Fruit fly (Drosophila melanogaster) whole organism, prepupa: Measurements from ENCODE around the gene dpr14.

Source experiments
- CG10631 ChIP-seq: fragments of 200-800 bp; sonication (Bioruptor generic); optimal IDR thresholded peaks from 2 replicates; lab custom pipeline; 2016; ENCODE audit warnings: missing biosample characterization, missing genetic modification characterization
- CG10669 ChIP-seq: fragments of 200-800 bp; sonication (Bioruptor generic); optimal IDR thresholded peaks from 3 replicates; lab custom pipeline; 2018; ENCODE audit warnings: missing biosample characterization, mild to moderate bottlenecking, missing genetic modification characterization, moderate library complexity
- CG11294 ChIP-seq: fragments of 200-800 bp; sonication (Bioruptor generic); IDR thresholded peaks from 2 replicates; pipeline ENCODE4 v1.3.6; 2022; ENCODE audit warnings: missing biosample characterization, missing genetic modification characterization
- CG11762 ChIP-seq: fragments of 200-800 bp; sonication (Bioruptor generic); optimal IDR thresholded peaks from 3 replicates; lab custom pipeline; 2016; ENCODE audit warnings: missing biosample characterization, missing genetic modification characterization; ENCODE audit not compliant: insufficient read depth
- CG11902 ChIP-seq: fragments of 200-800 bp; sonication (Bioruptor generic); optimal IDR thresholded peaks from 3 replicates; lab custom pipeline; 2016; ENCODE audit warnings: missing biosample characterization, missing genetic modification characterization
- CG1621 ChIP-seq: fragments of 200-800 bp; sonication (Bioruptor generic); optimal IDR thresholded peaks from 3 replicates; lab custom pipeline; 2018; ENCODE audit warnings: missing biosample characterization, mild to moderate bottlenecking, missing genetic modification characterization
- CG16779 ChIP-seq: fragments of 200-800 bp; sonication (Bioruptor generic); optimal IDR thresholded peaks from 3 replicates; lab custom pipeline; 2017; ENCODE audit warnings: missing biosample characterization, mild to moderate bottlenecking, missing genetic modification characterization
- CG3032 ChIP-seq: fragments of 200-800 bp; optimal IDR thresholded peaks from 2 replicates; lab custom pipeline; 2019; ENCODE audit warnings: missing biosample characterization, mild to moderate bottlenecking, missing genetic modification characterization, moderate library complexity
- CG31627 ChIP-seq: fragments of 200-800 bp; sonication (Bioruptor generic); optimal IDR thresholded peaks from 3 replicates; lab custom pipeline; 2016; ENCODE audit warnings: missing biosample characterization, missing genetic modification characterization
- CG3919 ChIP-seq: fragments of 200-800 bp; sonication (Bioruptor generic); optimal IDR thresholded peaks from 3 replicates; lab custom pipeline; 2016; ENCODE audit warnings: missing biosample characterization, missing genetic modification characterization
- CG4318 ChIP-seq: fragments of 200-800 bp; sonication (Bioruptor generic); optimal IDR thresholded peaks from 3 replicates; lab custom pipeline; 2017; ENCODE audit warnings: missing biosample characterization, mild to moderate bottlenecking, missing genetic modification characterization
- CG6163 ChIP-seq: fragments of 200-800 bp; sonication (Bioruptor generic); IDR thresholded peaks from 3 replicates; pipeline ENCODE4 v1.3.6; 2022; ENCODE audit warnings: missing biosample characterization, missing genetic modification characterization
- CG6276 ChIP-seq: fragments of 200-800 bp; sonication (Bioruptor generic); optimal IDR thresholded peaks from 2 replicates; lab custom pipeline; 2017; ENCODE audit warnings: missing biosample characterization, mild to moderate bottlenecking, missing genetic modification characterization
- CG6808 ChIP-seq: fragments of 200-800 bp; sonication (Bioruptor generic); optimal IDR thresholded peaks from 3 replicates; lab custom pipeline; 2017; ENCODE audit warnings: missing biosample characterization, missing genetic modification characterization, mild to moderate bottlenecking, moderate library complexity, missing genetic modification reagents
- CG6854 ChIP-seq: fragments of 200-800 bp; sonication (Bioruptor generic); optimal IDR thresholded peaks from 2 replicates; lab custom pipeline; 2017; ENCODE audit warnings: missing biosample characterization, mild to moderate bottlenecking, missing genetic modification characterization
- CG7368 ChIP-seq: fragments of 200-800 bp; sonication (Bioruptor generic); optimal IDR thresholded peaks from 3 replicates; lab custom pipeline; 2016; ENCODE audit warnings: missing biosample characterization, missing genetic modification characterization
- CG8119 ChIP-seq: fragments of 200-800 bp; sonication (Bioruptor generic); IDR thresholded peaks from 3 replicates; pipeline ENCODE4 v1.3.6; 2022; ENCODE audit warnings: missing biosample characterization, missing genetic modification characterization
- CG8319 ChIP-seq: fragments of 200-800 bp; sonication (Bioruptor generic); optimal IDR thresholded peaks from 3 replicates; lab custom pipeline; 2016; ENCODE audit warnings: missing biosample characterization, missing genetic modification characterization
- CG9139 ChIP-seq: fragments of 200-800 bp; sonication (Bioruptor generic); optimal IDR thresholded peaks from 3 replicates; lab custom pipeline; 2017; ENCODE audit warnings: missing biosample characterization, mild to moderate bottlenecking, missing genetic modification characterization
- Eip75B ChIP-seq: fragments of 200-800 bp; sonication (Bioruptor generic); optimal IDR thresholded peaks from 3 replicates; lab custom pipeline; 2016; ENCODE audit warnings: missing biosample characterization, missing genetic modification characterization
- Eip93F ChIP-seq: fragments of 200-800 bp; sonication (Bioruptor generic); optimal IDR thresholded peaks from 2 replicates; lab custom pipeline; 2016; ENCODE audit warnings: missing biosample characterization, mild to moderate bottlenecking, missing genetic modification characterization
- Ets21C ChIP-seq: fragments of 200-800 bp; sonication (Bioruptor generic); optimal IDR thresholded peaks from 3 replicates; lab custom pipeline; 2016; ENCODE audit warnings: missing biosample characterization, missing genetic modification characterization
- Ets96B ChIP-seq: fragments of 200-800 bp; optimal IDR thresholded peaks from 2 replicates; lab custom pipeline; 2019; ENCODE audit warnings: missing biosample characterization, mild to moderate bottlenecking, missing genetic modification characterization, moderate library complexity
- Gug ChIP-seq: fragments of 200-800 bp; sonication (Bioruptor generic); IDR thresholded peaks from 2 replicates; pipeline ENCODE4 v1.3.6; 2022; ENCODE audit warnings: missing biosample characterization, missing genetic modification characterization
- Hr38 ChIP-seq: sonication (Bioruptor generic); optimal IDR thresholded peaks from 2 replicates; lab custom pipeline; 2016; ENCODE audit warnings: missing biosample characterization, missing genetic modification characterization
- Hr39 ChIP-seq: fragments of 200-800 bp; sonication (Bioruptor generic); optimal IDR thresholded peaks from 2 replicates; lab custom pipeline; 2016; ENCODE audit warnings: missing biosample characterization, missing genetic modification characterization
- Hr4 ChIP-seq: fragments of 200-800 bp; sonication (Bioruptor generic); optimal IDR thresholded peaks from 3 replicates; lab custom pipeline; 2016; ENCODE audit warnings: missing biosample characterization, missing genetic modification characterization
- Lpt ChIP-seq: fragments of 200-800 bp; sonication (Bioruptor generic); optimal IDR thresholded peaks from 3 replicates; lab custom pipeline; 2016; ENCODE audit warnings: missing biosample characterization, missing genetic modification characterization
- Met ChIP-seq: fragments of 200-800 bp; sonication (Bioruptor generic); optimal IDR thresholded peaks from 3 replicates; lab custom pipeline; 2016; ENCODE audit warnings: missing biosample characterization, missing genetic modification characterization
- OdsH ChIP-seq: fragments of 200-800 bp; sonication (Bioruptor generic); optimal IDR thresholded peaks from 3 replicates; lab custom pipeline; 2016; ENCODE audit warnings: missing biosample characterization, missing genetic modification characterization
- Smox ChIP-seq: fragments of 200-800 bp; sonication (Bioruptor generic); optimal IDR thresholded peaks from 3 replicates; lab custom pipeline; 2016; ENCODE audit warnings: missing biosample characterization, missing genetic modification characterization
- Sox102F ChIP-seq: fragments of 200-800 bp; sonication (Bioruptor generic); optimal IDR thresholded peaks from 2 replicates; lab custom pipeline; 2016; ENCODE audit warnings: missing biosample characterization, mild to moderate bottlenecking, missing genetic modification characterization
- Sox14 ChIP-seq: fragments of 200-800 bp; sonication (Bioruptor generic); optimal IDR thresholded peaks from 3 replicates; lab custom pipeline; 2016; ENCODE audit warnings: missing biosample characterization, missing genetic modification characterization
- Sox15 ChIP-seq: fragments of 200-800 bp; sonication (Bioruptor generic); optimal IDR thresholded peaks from 3 replicates; lab custom pipeline; 2016; ENCODE audit warnings: missing biosample characterization, missing genetic modification characterization
- acj6 ChIP-seq: fragments of 200-800 bp; sonication (Bioruptor generic); optimal IDR thresholded peaks from 3 replicates; lab custom pipeline; 2016; ENCODE audit warnings: missing biosample characterization, missing genetic modification characterization
- cyc ChIP-seq: fragments of 200-800 bp; sonication (Bioruptor generic); optimal IDR thresholded peaks from 3 replicates; lab custom pipeline; 2016; ENCODE audit warnings: missing biosample characterization, missing genetic modification characterization
- eg ChIP-seq: fragments of 200-800 bp; sonication (Bioruptor generic); IDR thresholded peaks from 3 replicates; pipeline ENCODE4 v1.3.6; 2022; ENCODE audit warnings: missing biosample characterization, missing genetic modification characterization
- esn ChIP-seq: fragments of 200-800 bp; sonication (Bioruptor generic); optimal IDR thresholded peaks from 2 replicates; lab custom pipeline; 2016; ENCODE audit warnings: missing biosample characterization, mild to moderate bottlenecking, missing genetic modification characterization, moderate library complexity
- fd59A ChIP-seq: fragments of 200-800 bp; sonication (Bioruptor generic); optimal IDR thresholded peaks from 2 replicates; lab custom pipeline; 2017; ENCODE audit warnings: missing biosample characterization, mild to moderate bottlenecking, missing genetic modification characterization, missing genetic modification reagents
- fd85E ChIP-seq: fragments of 200-800 bp; sonication (Bioruptor generic); optimal IDR thresholded peaks from 3 replicates; lab custom pipeline; 2016; ENCODE audit warnings: missing biosample characterization, missing genetic modification characterization
- fkh ChIP-seq: fragments of 200-800 bp; sonication (Bioruptor generic); optimal IDR thresholded peaks from 3 replicates; lab custom pipeline; 2017; ENCODE audit warnings: missing biosample characterization, mild to moderate bottlenecking, missing genetic modification characterization, moderate library complexity
- lz ChIP-seq: fragments of 200-800 bp; sonication (Bioruptor generic); optimal IDR thresholded peaks from 3 replicates; lab custom pipeline; 2016; ENCODE audit warnings: missing biosample characterization, missing genetic modification characterization
- spab ChIP-seq: fragments of 200-800 bp; sonication (Bioruptor generic); optimal IDR thresholded peaks from 2 replicates; lab custom pipeline; 2017; ENCODE audit warnings: missing biosample characterization, mild to moderate bottlenecking, missing genetic modification characterization, missing genetic modification reagents
- ss ChIP-seq, 2 experiments: fragments of 200-800 bp; sonication (Bioruptor generic); optimal IDR thresholded peaks; 2 replicates in 1 of 2; 3 replicates in 1 of 2; lab custom pipeline; 2017 to 2018; ENCODE audit warnings: mild to moderate bottlenecking in 2 of 2, missing biosample characterization in 2 of 2, missing genetic modification characterization in 2 of 2, moderate library complexity in 1 of 2
- svp ChIP-seq: fragments of 200-800 bp; sonication (Bioruptor generic); peaks from one replicate; lab custom pipeline; 2016; ENCODE audit warnings: missing biosample characterization, missing genetic modification characterization

The dpr14 gene

DNA sequence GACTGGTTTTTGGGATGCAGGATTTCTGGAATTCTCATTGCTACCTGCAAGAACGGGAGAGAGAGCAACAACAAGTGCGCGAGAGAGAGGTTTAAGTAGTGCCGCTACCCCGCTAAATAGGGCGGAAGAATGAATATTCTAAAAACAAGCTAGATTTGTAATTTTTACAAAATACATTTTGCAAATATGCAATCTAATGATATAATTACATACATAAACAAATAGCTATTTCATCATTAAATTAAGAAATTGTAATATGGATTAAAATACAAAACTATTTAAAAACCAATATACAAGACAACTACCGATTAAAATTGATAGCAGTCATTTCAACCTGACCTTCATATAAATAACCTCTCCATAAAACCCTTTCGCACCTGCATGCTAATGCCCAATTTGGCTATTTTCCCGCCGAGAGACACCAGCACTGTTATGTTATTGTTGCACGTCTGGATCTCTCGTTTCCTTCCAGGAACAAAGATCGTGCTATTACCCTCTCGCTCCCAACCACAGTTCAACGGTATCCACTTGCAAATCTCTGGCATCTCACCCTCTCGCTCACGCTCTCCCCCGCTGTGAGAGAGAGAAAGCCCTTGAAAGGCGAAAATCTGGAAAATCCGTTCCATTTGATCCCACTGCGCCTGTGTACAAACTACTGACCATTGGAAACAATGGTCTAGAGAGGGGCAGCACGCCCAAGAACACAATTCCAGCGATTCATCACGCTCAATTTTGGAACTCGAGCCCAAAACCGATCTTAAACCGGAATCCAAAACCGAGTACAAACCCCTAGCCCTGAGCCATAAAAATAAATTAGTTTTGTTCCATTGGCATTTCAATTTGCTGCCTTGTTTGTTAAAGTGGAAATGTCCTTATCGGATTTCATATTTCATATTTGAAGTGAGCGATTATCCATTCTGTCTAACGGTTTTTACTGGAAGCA is 16.2 kb downstream of the dpr14 start, which contains the start of gene Nek2 (continued):
- TF ChIP-seq svp (GFP tag; lab: Kevin White, UChicago): peak; percentile 37
- TF ChIP-seq CG8119 (GFP tag; lab: Robert Waterston, UW): no peak
- TF ChIP-seq Ets21C (GFP tag; lab: Kevin White, UChicago): no peak
- no peak for TF ChIP-seq fd59A (GFP tag; lab: Kevin White, UChicago)
- TF ChIP-seq CG10631 (GFP tag; lab: Kevin White, UChicago): peak; percentile 26
- no peak for TF ChIP-seq fd85E (GFP tag; lab: Kevin White, UChicago)
- peak; percentile 50 for TF ChIP-seq CG6808 (GFP tag; lab: Kevin White, UChicago)
- peak; percentile 19 for TF ChIP-seq CG6276
- no peak for TF ChIP-seq Hr38
- TF ChIP-seq acj6: peak; percentile 14
- no peak for TF ChIP-seq CG11762
- no peak for TF ChIP-seq Sox14 (GFP tag; lab: Kevin White, UChicago)
- TF ChIP-seq CG6854 (GFP tag; lab: Kevin White, UChicago): no peak
- peak; percentile 9 for TF ChIP-seq lz (GFP tag; lab: Kevin White, UChicago)
- TF ChIP-seq CG7368 (GFP tag; lab: Kevin White, UChicago): no peak
- TF ChIP-seq Sox102F (GFP tag; lab: Kevin White, UChicago): no peak
- TF ChIP-seq spab (GFP tag; lab: Kevin White, UChicago): peak; percentile 29
- TF ChIP-seq CG11294 (GFP tag; lab: Robert Waterston, UW): no peak
- no peak for TF ChIP-seq CG6163 (GFP tag; lab: Robert Waterston, UW)
- no peak for TF ChIP-seq Met (GFP tag; lab: Kevin White, UChicago)
- no peak for TF ChIP-seq Gug (GFP tag; lab: Robert Waterston, UW)
- peak; percentile 33 for TF ChIP-seq CG3919 (GFP tag; lab: Kevin White, UChicago)
- TF ChIP-seq OdsH (GFP tag; lab: Kevin White, UChicago): no peak
- TF ChIP-seq CG3032 (tag; lab: Kevin White, UChicago): peak; percentile 34
- no peak for TF ChIP-seq CG31627
- peak; percentile 16 for TF ChIP-seq Smox (GFP tag; lab: Kevin White, UChicago)

- TF ChIP-seq CG16779 (tag; lab: Kevin White, UChicago) (no peak), Hr4 (peak; percentile 76), ss (GFP tag; optimal IDR thresholded peaks at IDR 0.05; lab: Kevin White, UChicago) (peak; percentile 1 to 42), CG1621 (tag; lab: Kevin White, UChicago) (peak; percentile 50), fkh (GFP tag; lab: Kevin White, UChicago) (no peak), CG3032 (tag; lab: Kevin White, UChicago) (no peak), CG4318 (GFP tag; lab: Kevin White, UChicago) (peak; percentile 19), CG6854 (GFP tag; lab: Kevin White, UChicago) (no peak), spab (GFP tag; lab: Kevin White, UChicago) (no peak), CG9139 (GFP tag; lab: Kevin White, UChicago) (peak; percentile 14), fd85E (GFP tag; lab: Kevin White, UChicago) (peak; percentile 38), eg (peak; percentile 81), Hr39 (GFP tag; lab: Kevin White, UChicago) (peak; percentile 80), CG8319 (GFP tag; lab: Kevin White, UChicago) (peak; percentile 74), Sox15 (GFP tag; lab: Kevin White, UChicago) (peak; percentile 49), cyc (GFP tag; lab: Kevin White, UChicago) (peak; percentile 81), lz (GFP tag; lab: Kevin White, UChicago) (peak; percentile 86), Ets96B (peak; percentile 60), acj6 (peak; percentile 77), CG11902 (GFP tag; lab: Kevin White, UChicago) (peak; percentile 40), CG31627 (peak; percentile 75), svp (GFP tag; lab: Kevin White, UChicago) (peak; percentile 85), esn (GFP tag; lab: Kevin White, UChicago) (peak; percentile 86), Eip75B (GFP tag; lab: Kevin White, UChicago) (peak; percentile 84), CG3919 (GFP tag; lab: Kevin White, UChicago) (peak; percentile 83), Lpt (GFP tag; lab: Kevin White, UChicago) (peak; percentile 41), Hr38 (no peak), Met (GFP tag; lab: Kevin White, UChicago) (peak; percentile 84), Sox14 (GFP tag; lab: Kevin White, UChicago) (peak; percentile 79), CG6163 (GFP tag; lab: Robert Waterston, UW) (peak; percentile 82), Eip93F (peak; percentile 22), CG10669 (GFP tag; lab: Kevin White, UChicago) (peak; percentile 71), fd59A (GFP tag; lab: Kevin White, UChicago) (no peak)
Measured at dm6 chrX:7888386-7889024, 19.6 kb downstream of the dpr14 start, which contains the start of gene Acat1. TSS of gene Acat1 (minus strand) at chrX:7888785.
